Worm (Caenorhabditis elegans) whole organism, late embryonic: Measurements from ENCODE around the gene spe-51.

Experiments used
- F13H6.1 ChIP-seq: sonication (generic microtip); optimal IDR thresholded peaks from 2 replicates; lab custom pipeline; 2016; ENCODE audit warnings: missing genetic modification characterization, missing compliant biosample characterization
- K02D7.2 ChIP-seq: sonication (generic microtip); optimal IDR thresholded peaks from 2 replicates; lab custom pipeline; 2017; ENCODE audit warnings: mild to moderate bottlenecking, missing genetic modification characterization, missing compliant biosample characterization
- T23F11.4 ChIP-seq: fragments of 200-800 bp; sonication (Bioruptor generic); optimal IDR thresholded peaks from 2 replicates; lab custom pipeline; 2018; ENCODE audit warnings: mild to moderate bottlenecking, missing genetic modification characterization, missing compliant biosample characterization
- ahr-1 ChIP-seq: sonication (generic microtip); optimal IDR thresholded peaks from 2 replicates; lab custom pipeline; 2016; ENCODE audit warnings: missing genetic modification characterization, missing compliant biosample characterization
- ama-1 ChIP-seq: fragments of 150-350 bp; optimal IDR thresholded peaks from 2 replicates; lab custom pipeline; 2014
- ceh-18 ChIP-seq: sonication (generic microtip); optimal IDR thresholded peaks from 2 replicates; lab custom pipeline; 2016; ENCODE audit warnings: missing genetic modification characterization, missing compliant biosample characterization
- ceh-19 ChIP-seq: fragments of 200-800 bp; sonication (Bioruptor generic); optimal IDR thresholded peaks from 2 replicates; lab custom pipeline; 2018; ENCODE audit warnings: mild to moderate bottlenecking, missing genetic modification characterization, missing compliant biosample characterization
- ceh-2 ChIP-seq: sonication (generic microtip); optimal IDR thresholded peaks from 2 replicates; lab custom pipeline; 2016; ENCODE audit warnings: missing genotype, missing genetic modification characterization, missing compliant biosample characterization
- ceh-24 ChIP-seq: sonication (generic microtip); optimal IDR thresholded peaks from 2 replicates; lab custom pipeline; 2016; ENCODE audit warnings: mild to moderate bottlenecking, missing genetic modification characterization, missing compliant biosample characterization
- ceh-30 ChIP-seq: fragments of 150-350 bp; optimal IDR thresholded peaks from 2 replicates; lab custom pipeline; 2014; ENCODE audit warnings: missing biosample characterization, missing genetic modification characterization
- ceh-34 ChIP-seq: sonication (generic microtip); optimal IDR thresholded peaks from 2 replicates; lab custom pipeline; 2016; ENCODE audit warnings: mild to moderate bottlenecking, missing genetic modification characterization, missing compliant biosample characterization
- ceh-48 ChIP-seq: sonication (generic microtip); optimal IDR thresholded peaks from 2 replicates; lab custom pipeline; 2016; ENCODE audit warnings: missing genetic modification characterization, inconsistent platforms, missing compliant biosample characterization
- ceh-6 ChIP-seq: fragments of 200-800 bp; sonication (Bioruptor generic); optimal IDR thresholded peaks from 2 replicates; lab custom pipeline; 2018; ENCODE audit warnings: mild to moderate bottlenecking, missing genetic modification characterization, missing compliant biosample characterization
- che-1 ChIP-seq: sonication (generic microtip); optimal IDR thresholded peaks from 2 replicates; lab custom pipeline; 2016; ENCODE audit warnings: mild to moderate bottlenecking, missing genetic modification characterization, missing compliant biosample characterization
- dmd-4 ChIP-seq: sonication (generic microtip); optimal IDR thresholded peaks from 2 replicates; lab custom pipeline; 2016; ENCODE audit warnings: borderline replicate concordance, missing genetic modification characterization, missing compliant biosample characterization
- elt-2 ChIP-seq: sonication (generic microtip); optimal IDR thresholded peaks from 2 replicates; lab custom pipeline; 2016; ENCODE audit warnings: missing genetic modification reagents, missing genetic modification characterization, missing compliant biosample characterization
- elt-4 ChIP-seq: sonication (generic microtip); optimal IDR thresholded peaks from 2 replicates; lab custom pipeline; 2016; ENCODE audit warnings: missing genetic modification characterization, missing compliant biosample characterization
- ets-4 ChIP-seq: sonication (generic microtip); optimal IDR thresholded peaks from 2 replicates; lab custom pipeline; 2016; ENCODE audit warnings: missing genetic modification characterization, missing compliant biosample characterization
- eyg-1 ChIP-seq: sonication (generic microtip); optimal IDR thresholded peaks from 2 replicates; lab custom pipeline; 2016; ENCODE audit warnings: missing genotype, missing genetic modification characterization, missing compliant biosample characterization
- fkh-6 ChIP-seq: sonication (generic microtip); optimal IDR thresholded peaks from 2 replicates; lab custom pipeline; 2016; ENCODE audit warnings: missing genetic modification characterization, missing compliant biosample characterization
- hlh-30 ChIP-seq: sonication (generic microtip); optimal IDR thresholded peaks from 2 replicates; lab custom pipeline; 2017; ENCODE audit warnings: antibody characterized with exemption, missing genetic modification characterization, missing compliant biosample characterization; ENCODE audit not compliant: insufficient read depth
- hlh-8 ChIP-seq: sonication (generic microtip); optimal IDR thresholded peaks from 2 replicates; lab custom pipeline; 2016; ENCODE audit warnings: missing genotype, missing genetic modification characterization, missing compliant biosample characterization
- lim-6 ChIP-seq: sonication (generic microtip); optimal IDR thresholded peaks from 2 replicates; lab custom pipeline; 2016; ENCODE audit warnings: missing genetic modification characterization, missing compliant biosample characterization
- lin-11 ChIP-seq: fragments of 200-800 bp; sonication (Bioruptor generic); optimal IDR thresholded peaks from 2 replicates; lab custom pipeline; 2018; ENCODE audit warnings: mild to moderate bottlenecking, missing genetic modification characterization, missing compliant biosample characterization
- nfya-1 ChIP-seq: sonication (generic microtip); optimal IDR thresholded peaks from 2 replicates; lab custom pipeline; 2017; ENCODE audit warnings: missing genetic modification characterization, mild to moderate bottlenecking, missing compliant biosample characterization, antibody characterized with exemption, moderate library complexity
- nhr-232 ChIP-seq: sonication (generic microtip); optimal IDR thresholded peaks from 2 replicates; lab custom pipeline; 2016; ENCODE audit warnings: missing genetic modification characterization, missing compliant biosample characterization
- npax-4 ChIP-seq: sonication (generic microtip); optimal IDR thresholded peaks from 2 replicates; lab custom pipeline; 2016; ENCODE audit warnings: missing genetic modification characterization, missing compliant biosample characterization
- odd-2 ChIP-seq: sonication (generic microtip); optimal IDR thresholded peaks from 2 replicates; lab custom pipeline; 2017; ENCODE audit warnings: antibody characterized with exemption, mild to moderate bottlenecking, missing genetic modification characterization, missing compliant biosample characterization
- pqm-1 ChIP-seq: sonication (generic microtip); optimal IDR thresholded peaks from 2 replicates; lab custom pipeline; 2016; ENCODE audit warnings: missing genetic modification characterization, missing compliant biosample characterization
- pros-1 ChIP-seq: fragments of 150-350 bp; optimal IDR thresholded peaks from 2 replicates; lab custom pipeline; 2014; ENCODE audit warnings: missing biosample characterization, missing genetic modification reagents, missing genetic modification characterization
- ref-2 ChIP-seq: sonication (generic microtip); optimal IDR thresholded peaks from 2 replicates; lab custom pipeline; 2016; ENCODE audit warnings: missing genetic modification characterization, missing compliant biosample characterization
- rnt-1 ChIP-seq: sonication (generic microtip); optimal IDR thresholded peaks from 2 replicates; lab custom pipeline; 2016; ENCODE audit warnings: missing genetic modification characterization, missing compliant biosample characterization
- sdc-2 ChIP-seq: sonication (generic microtip); optimal IDR thresholded peaks from 2 replicates; lab custom pipeline; 2016; ENCODE audit warnings: missing genotype, missing genetic modification characterization, missing compliant biosample characterization
- sox-2 ChIP-seq: fragments of 200-800 bp; sonication (Bioruptor generic); IDR thresholded peaks from 2 replicates; pipeline ENCODE4 v1.3.6; 2022; ENCODE audit warnings: missing genetic modification reagents, missing genetic modification characterization, missing compliant biosample characterization
- sox-4 ChIP-seq: sonication (generic microtip); optimal IDR thresholded peaks from 2 replicates; lab custom pipeline; 2017; ENCODE audit warnings: mild to moderate bottlenecking, missing genetic modification characterization, inconsistent platforms, missing compliant biosample characterization
- syd-9 ChIP-seq: sonication (generic microtip); optimal IDR thresholded peaks from 2 replicates; lab custom pipeline; 2016; ENCODE audit warnings: mild to moderate bottlenecking, missing genetic modification characterization, moderate library complexity, missing compliant biosample characterization
- unc-42 ChIP-seq: sonication (generic microtip); optimal IDR thresholded peaks from 2 replicates; lab custom pipeline; 2016; ENCODE audit warnings: missing genotype, missing genetic modification characterization, missing compliant biosample characterization
- unc-55 ChIP-seq: sonication (generic microtip); optimal IDR thresholded peaks from 2 replicates; lab custom pipeline; 2017; ENCODE audit warnings: missing biosample characterization, missing genetic modification reagents, missing genetic modification characterization
- ztf-16 ChIP-seq: sonication (generic microtip); optimal IDR thresholded peaks from 2 replicates; lab custom pipeline; 2017; ENCODE audit warnings: missing genetic modification characterization, missing compliant biosample characterization

The spe-51 gene

DNA sequence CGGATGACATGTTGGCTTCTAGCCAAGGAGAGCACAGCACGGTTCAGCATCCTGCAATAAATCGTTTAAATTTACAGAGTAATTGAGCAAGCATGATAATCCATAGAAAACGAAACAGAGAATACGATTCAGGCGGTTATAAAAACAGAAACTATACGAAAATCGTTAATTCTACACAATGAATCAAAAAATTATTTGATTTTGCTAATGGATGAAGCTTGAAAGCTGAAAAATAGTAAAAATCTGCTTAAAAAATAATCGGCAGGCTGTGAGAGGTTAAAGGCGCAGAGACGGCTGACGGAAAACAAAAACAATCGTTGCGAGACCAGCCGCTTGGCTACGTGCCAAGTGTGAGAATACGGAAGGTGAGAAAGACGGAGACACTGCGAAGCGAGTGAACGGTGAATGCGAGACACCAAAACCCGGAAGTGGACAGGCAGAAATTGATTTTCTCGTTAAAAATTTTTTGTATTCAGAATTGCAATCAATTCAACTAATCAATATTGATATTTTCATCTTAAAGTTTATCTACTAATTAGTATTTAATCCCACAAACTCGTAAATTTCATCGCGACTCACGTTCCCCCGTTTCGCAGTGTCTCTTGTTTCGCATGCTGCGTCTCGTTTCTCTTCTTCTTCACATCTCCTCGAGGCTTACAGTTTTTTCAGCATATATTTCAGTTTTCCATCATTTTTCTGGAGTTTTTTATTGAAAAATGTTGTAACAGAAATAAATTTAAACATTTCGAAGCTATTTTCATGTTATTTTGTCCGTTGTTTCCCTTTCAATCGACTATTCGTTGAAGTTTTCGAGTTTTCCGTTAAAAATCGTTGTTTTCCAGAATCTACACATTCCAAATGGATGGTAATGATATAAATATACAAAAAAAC lies 32.2 kb upstream of the spe-51 start, which contains the start of the genes F29B9.11 and jmjd-1.2 (continued):
- TF ChIP-seq T23F11.4 (GFP tag; lab: Kevin White, UChicago) (peak; percentile 73), sox-4 (no peak), ceh-24 (no peak), hlh-30 (no peak), che-1 (tag; lab: Kevin White, UChicago) (peak; percentile 46), lim-6 (tag; lab: Kevin White, UChicago) (peak; percentile 91), npax-4 (tag; lab: Kevin White, UChicago) (no peak), elt-4 (no peak), ceh-34 (tag; lab: Kevin White, UChicago) (peak; percentile 98), F13H6.1 (tag; lab: Kevin White, UChicago) (peak; percentile 96), odd-2 (tag; lab: Kevin White, UChicago) (no peak), ceh-18 (tag; lab: Kevin White, UChicago) (peak; percentile 86), ahr-1 (tag; lab: Kevin White, UChicago) (peak; percentile 95), rnt-1 (tag; lab: Kevin White, UChicago) (peak; percentile 97), sox-2 (GFP tag; lab: Robert Waterston, UW) (no peak), ets-4 (tag; lab: Kevin White, UChicago) (peak; percentile 99), ceh-6 (GFP tag; lab: Kevin White, UChicago) (no peak), ref-2 (peak; percentile 99), pros-1 (no peak)

DNA sequence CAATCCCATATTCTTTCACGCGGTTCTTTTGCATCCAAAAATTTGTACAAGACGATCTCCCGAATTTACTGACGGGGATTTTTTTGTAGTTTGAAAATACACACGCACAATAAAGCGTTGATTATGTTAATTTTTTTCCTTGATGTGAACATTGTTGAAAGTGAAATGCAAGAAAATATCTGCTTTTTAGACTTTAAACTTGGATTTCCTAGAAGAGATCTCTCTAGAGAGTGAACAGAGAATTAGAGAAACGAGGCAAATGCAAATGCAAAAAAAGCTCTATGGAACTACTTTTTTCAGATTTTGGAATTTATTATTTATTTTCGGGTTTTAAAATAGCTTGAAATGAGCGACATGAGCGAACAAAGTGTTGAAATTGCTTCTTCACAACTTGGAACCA lies 27.5 kb upstream of the spe-51 start, which contains the start of gene F29B9.1:
TSS of gene F29B9.1 (plus strand) at position 301 of the 400 bp plus-strand sequence.
- TF ChIP-seq nfya-1 (tag; lab: Kevin White, UChicago) (no peak), sox-4 (no peak), hlh-8 (tag; lab: Kevin White, UChicago) (no peak), unc-55 (GFP tag; lab: Kevin White, UChicago) (no peak), pqm-1 (tag; lab: Kevin White, UChicago) (no peak), eyg-1 (tag; lab: Kevin White, UChicago) (no peak), ztf-16 (tag; lab: Kevin White, UChicago) (no peak), elt-2 (no peak), ama-1 (lab: Kevin White, UChicago) (no peak)

DNA sequence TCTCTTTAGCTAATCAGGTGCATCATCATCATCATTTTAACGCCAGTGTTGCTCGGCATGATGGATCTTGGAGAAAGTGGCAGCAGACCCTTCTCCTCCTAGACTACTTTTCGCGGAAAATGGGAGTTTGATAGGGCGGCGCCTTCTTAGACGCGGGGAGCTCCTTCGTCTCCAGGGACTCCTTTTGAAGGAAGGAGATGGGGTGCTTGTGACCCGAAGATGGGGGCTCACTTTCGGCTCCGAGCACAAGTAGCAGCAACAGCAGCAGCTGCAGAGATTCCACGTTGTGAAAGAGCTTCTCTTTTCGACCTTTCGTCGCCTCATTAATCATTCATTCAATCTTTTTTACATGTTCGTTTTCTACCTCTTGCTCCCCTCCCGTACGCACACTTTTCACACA lies 25.2 kb upstream of the spe-51 start:
- TF ChIP-seq ceh-19 (GFP tag; lab: Kevin White, UChicago) (no peak), ceh-18 (tag; lab: Kevin White, UChicago) (peak; percentile 1)

DNA sequence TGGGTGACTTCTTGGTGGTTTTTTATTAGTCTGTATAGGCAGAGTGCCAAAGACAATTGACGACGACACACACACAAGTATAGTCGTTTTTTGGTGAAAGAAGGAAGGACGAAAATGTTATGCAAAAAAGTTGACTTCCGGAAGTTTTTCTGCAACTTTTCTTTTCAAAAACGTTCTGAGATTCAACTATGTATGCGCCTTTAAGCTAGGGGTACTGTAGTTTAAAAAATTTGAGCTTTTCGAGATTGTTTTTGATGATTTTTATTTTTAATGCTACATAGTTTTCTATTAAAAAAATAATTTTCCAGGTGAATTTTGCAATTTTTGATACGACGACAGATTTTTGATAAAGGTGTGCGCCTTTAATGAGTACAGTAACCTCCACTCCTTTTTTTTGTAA lies 24.7 kb upstream of the spe-51 start:
- TF ChIP-seq ztf-16 (tag; lab: Kevin White, UChicago), result no peak
- no peak for TF ChIP-seq ceh-19 (GFP tag; lab: Kevin White, UChicago)
- no peak for TF ChIP-seq ceh-34 (tag; lab: Kevin White, UChicago)
- no peak for TF ChIP-seq dmd-4 (tag; lab: Kevin White, UChicago)
- no peak for TF ChIP-seq K02D7.2 (tag; lab: Kevin White, UChicago)
- no peak for TF ChIP-seq sdc-2 (tag; lab: Kevin White, UChicago)
- TF ChIP-seq ceh-30 (tag; lab: Kevin White, UChicago), result no peak
- no peak for TF ChIP-seq ets-4 (tag; lab: Kevin White, UChicago)
- TF ChIP-seq pros-1, result no peak
- TF ChIP-seq lin-11 (tag; lab: Kevin White, UChicago), result no peak

DNA sequence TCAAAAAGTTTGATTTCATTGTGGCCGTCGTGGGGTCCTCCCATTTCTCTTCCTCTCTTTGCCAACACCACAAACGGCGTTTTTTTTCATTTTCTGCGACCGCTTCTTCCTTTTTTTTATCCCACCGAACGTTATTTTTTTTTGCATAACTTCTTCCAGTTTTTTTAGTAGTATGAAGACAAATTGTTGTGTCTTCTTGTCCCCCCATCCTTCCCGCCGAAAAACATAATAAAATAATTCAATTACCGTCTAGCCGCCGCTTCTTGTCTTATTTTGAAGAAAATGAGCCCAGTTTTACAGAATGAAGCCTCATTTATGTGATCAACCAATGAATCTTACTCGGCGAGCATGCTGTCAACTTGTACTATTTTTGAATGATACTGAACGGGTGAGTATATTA lies 23.3 kb upstream of the spe-51 start, which contains the start of gene F29B9.12:
TSS of gene F29B9.12 (plus strand) at position 301 of the 400 bp plus-strand sequence.
- TF ChIP-seq ceh-48 (tag; lab: Kevin White, UChicago), result no peak
- TF ChIP-seq pros-1, result no peak
- no peak for TF ChIP-seq syd-9
- no peak for TF ChIP-seq unc-42 (tag; lab: Kevin White, UChicago)
- no peak for TF ChIP-seq T23F11.4 (GFP tag; lab: Kevin White, UChicago)
- no peak for TF ChIP-seq eyg-1 (tag; lab: Kevin White, UChicago)
- no peak for TF ChIP-seq ceh-6 (GFP tag; lab: Kevin White, UChicago)
- no peak for TF ChIP-seq nhr-232 (tag; lab: Kevin White, UChicago)
- TF ChIP-seq hlh-30, result no peak
- TF ChIP-seq che-1 (tag; lab: Kevin White, UChicago), result no peak
- TF ChIP-seq ceh-2 (tag; lab: Kevin White, UChicago), result no peak
- no peak for TF ChIP-seq fkh-6
- no peak for TF ChIP-seq ceh-18 (tag; lab: Kevin White, UChicago)
- TF ChIP-seq, all 69 proteins: peak for 0
